Worm (Caenorhabditis elegans): ENCODE results near the gene dnj-7.

The dnj-7 gene

ce11 chrX:7193894-7194614 is at the start of gene dnj-7:
TSS of gene dnj-7 (plus strand) at chrX:7194564.
- TF ChIP-seq hlh-15 (tag; optimal IDR thresholded peaks at IDR 0.05) = no peak
- peak; percentile 8 for TF ChIP-seq ceh-31 (tag; optimal IDR thresholded peaks at IDR 0.05)
- no peak for TF ChIP-seq pha-2 (tag; optimal IDR thresholded peaks at IDR 0.05)
- TF ChIP-seq pqm-1 (tag; optimal IDR thresholded peaks at IDR 0.05) = no peak
- no peak for TF ChIP-seq nhr-232 (tag; optimal IDR thresholded peaks at IDR 0.05)
- peak; percentile 3 for TF ChIP-seq ceh-18 (tag; optimal IDR thresholded peaks at IDR 0.05)
- TF ChIP-seq madf-2 (tag; optimal IDR thresholded peaks at IDR 0.05) = no peak
- peak; percentile 50 for TF ChIP-seq tbx-2 (tag; optimal IDR thresholded peaks at IDR 0.05)
- peak; percentile 85 for TF ChIP-seq elt-2 (tag; optimal IDR thresholded peaks at IDR 0.05)
- peak; percentile 27 for TF ChIP-seq unc-42 (tag; optimal IDR thresholded peaks at IDR 0.05)
- no peak for TF ChIP-seq nhr-11 (tag; optimal IDR thresholded peaks at IDR 0.05)

DNA sequence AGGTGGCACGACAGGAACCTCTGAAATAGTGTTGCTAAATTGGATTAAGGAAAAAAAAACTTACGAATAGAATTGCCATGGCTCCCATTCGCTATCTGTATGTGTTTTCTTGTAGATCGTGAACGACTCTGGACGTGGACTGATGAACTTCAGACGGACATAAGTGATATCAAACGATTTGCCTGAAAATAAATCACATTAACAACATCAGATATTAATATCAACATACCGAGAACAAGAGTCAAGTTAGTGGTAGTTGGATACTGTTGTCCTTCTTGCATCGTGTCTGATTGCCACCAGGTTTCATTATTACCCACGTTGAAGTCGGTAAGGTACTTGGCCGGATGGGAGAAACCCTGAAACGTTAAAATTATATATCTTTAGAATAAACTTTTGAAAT is 44.7 kb upstream of the dnj-7 start:
- TF ChIP-seq ceh-30 (tag; optimal IDR thresholded peaks at IDR 0.05) = no peak
- no peak for TF ChIP-seq ceh-45 (GFP tag; IDR thresholded peaks at IDR 0.05)

- TF ChIP-seq pqm-1 (tag; optimal IDR thresholded peaks at IDR 0.05) (no peak), hlh-8 (tag; optimal IDR thresholded peaks at IDR 0.05) (peak; percentile 83), che-1 (tag; optimal IDR thresholded peaks at IDR 0.05) (no peak), sox-4 (tag; optimal IDR thresholded peaks at IDR 0.05) (no peak), pax-1 (tag; optimal IDR thresholded peaks at IDR 0.05) (peak; percentile 37), elt-2 (tag; optimal IDR thresholded peaks at IDR 0.05) (peak; percentile 23)
Measured at ce11 chrX:7151189-7151857, 43.0 kb upstream of the dnj-7 start, which contains the start of gene lam-2. TSS of gene lam-2 (minus strand) at chrX:7151239.

ce11 chrX:7151976-7152528 is 42.3 kb upstream of the dnj-7 start:
- TF ChIP-seq tbx-7 (tag; optimal IDR thresholded peaks at IDR 0.05) = no peak
- TF ChIP-seq ceh-19 (GFP tag; optimal IDR thresholded peaks at IDR 0.05) = no peak
- TF ChIP-seq C38D4.7 (GFP tag; optimal IDR thresholded peaks at IDR 0.05) = no peak
- peak; percentile 2 for TF ChIP-seq tbx-2 (tag; optimal IDR thresholded peaks at IDR 0.05)
- no peak for TF ChIP-seq ztf-16 (tag; optimal IDR thresholded peaks at IDR 0.05)
- TF ChIP-seq ceh-6 (GFP tag; optimal IDR thresholded peaks at IDR 0.05) = no peak
- TF ChIP-seq ama-1 (optimal IDR thresholded peaks at IDR 0.05) = no peak
- no peak for TF ChIP-seq sox-2 (GFP tag; IDR thresholded peaks at IDR 0.05)
- peak; percentile 90 for TF ChIP-seq elt-2 (tag; optimal IDR thresholded peaks at IDR 0.05)
- TF ChIP-seq ahr-1 (tag; optimal IDR thresholded peaks at IDR 0.05) = no peak

- TF ChIP-seq ahr-1 (tag; optimal IDR thresholded peaks at IDR 0.05) (no peak), unc-55 (GFP tag; optimal IDR thresholded peaks at IDR 0.05) (peak; percentile 21), sox-4 (tag; optimal IDR thresholded peaks at IDR 0.05) (peak; percentile 13), pha-2 (tag; optimal IDR thresholded peaks at IDR 0.05) (no peak), pat-9 (tag; optimal IDR thresholded peaks at IDR 0.05) (peak; percentile 15), tbx-2 (tag; optimal IDR thresholded peaks at IDR 0.05) (peak; percentile 44)
Measured at ce11 chrX:7153460-7153859, 40.9 kb upstream of the dnj-7 start.

ce11 chrX:7155879-7156278 is 38.5 kb upstream of the dnj-7 start, which contains the start of gene C54D1.7:
TSS of gene C54D1.7 (minus strand) at chrX:7156035.
- TF ChIP-seq unc-3 (GFP tag; conservative IDR thresholded peaks at IDR 0.05) = no peak
- no peak for TF ChIP-seq unc-3 (tag; optimal IDR thresholded peaks at IDR 0.05)
- TF ChIP-seq fax-1 (tag; optimal IDR thresholded peaks at IDR 0.05) = no peak
- no peak for TF ChIP-seq ceh-34 (tag; optimal IDR thresholded peaks at IDR 0.05)
- no peak for TF ChIP-seq lin-11 (tag; optimal IDR thresholded peaks at IDR 0.05)
- TF ChIP-seq Y22D7AL.16 (tag; optimal IDR thresholded peaks at IDR 0.05) = no peak
- no peak for TF ChIP-seq sox-4 (tag; optimal IDR thresholded peaks at IDR 0.05)
- TF ChIP-seq ceh-24 (tag; optimal IDR thresholded peaks at IDR 0.05) = no peak
- no peak for TF ChIP-seq odd-2 (tag; optimal IDR thresholded peaks at IDR 0.05)
- TF ChIP-seq zip-5 (tag; optimal IDR thresholded peaks at IDR 0.05) = no peak
- no peak for TF ChIP-seq eyg-1 (tag; optimal IDR thresholded peaks at IDR 0.05)
- no peak for TF ChIP-seq tbx-7 (tag; optimal IDR thresholded peaks at IDR 0.05)
- no peak for TF ChIP-seq pha-4 (tag; optimal IDR thresholded peaks at IDR 0.05)

All from whole organism, late embryonic.